Worm (Caenorhabditis elegans) whole organism, L4/young adult: Measurements from ENCODE around the gene kin-24.

Experiments used
- W03F9.2 ChIP-seq: fragments of 150-350 bp; optimal IDR thresholded peaks from 2 replicates; lab custom pipeline; 2014; ENCODE audit warnings: missing biosample characterization, missing genetic modification characterization
- him-1 ChIP-seq: sonication (generic microtip); optimal IDR thresholded peaks from 2 replicates; lab custom pipeline; 2016; ENCODE audit warnings: missing genotype, missing genetic modification reagents, missing genetic modification characterization, missing compliant biosample characterization

DNA sequence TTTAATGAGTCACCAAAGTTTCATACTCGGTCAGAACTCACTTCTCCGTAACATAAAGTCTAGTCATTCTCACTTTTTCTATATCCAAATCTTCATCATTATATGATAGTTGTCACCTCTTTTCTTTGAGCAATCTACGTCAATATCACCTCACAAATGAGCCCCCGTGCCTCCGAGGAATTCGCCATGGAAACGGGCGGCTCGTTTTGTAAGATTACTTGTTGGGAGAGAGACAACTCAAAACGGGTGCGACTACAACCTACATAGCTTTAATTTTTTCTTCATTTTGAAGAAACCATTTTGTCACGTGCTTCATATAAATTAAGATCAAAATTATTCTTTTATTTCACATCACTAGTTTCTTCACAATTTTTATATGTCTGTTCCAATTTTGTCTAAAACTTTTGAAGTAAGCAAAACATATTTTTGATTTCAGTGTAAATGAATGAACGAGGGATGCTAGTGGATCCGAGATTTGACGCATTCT lies 38.1 kb upstream of the kin-24 start, which contains the start of gene nhr-4:
- TF ChIP-seq him-1 (no peak), W03F9.2 (no peak)
